Fruit fly (Drosophila melanogaster): Measurements from ENCODE around the gene Ptpa.

DNA sequence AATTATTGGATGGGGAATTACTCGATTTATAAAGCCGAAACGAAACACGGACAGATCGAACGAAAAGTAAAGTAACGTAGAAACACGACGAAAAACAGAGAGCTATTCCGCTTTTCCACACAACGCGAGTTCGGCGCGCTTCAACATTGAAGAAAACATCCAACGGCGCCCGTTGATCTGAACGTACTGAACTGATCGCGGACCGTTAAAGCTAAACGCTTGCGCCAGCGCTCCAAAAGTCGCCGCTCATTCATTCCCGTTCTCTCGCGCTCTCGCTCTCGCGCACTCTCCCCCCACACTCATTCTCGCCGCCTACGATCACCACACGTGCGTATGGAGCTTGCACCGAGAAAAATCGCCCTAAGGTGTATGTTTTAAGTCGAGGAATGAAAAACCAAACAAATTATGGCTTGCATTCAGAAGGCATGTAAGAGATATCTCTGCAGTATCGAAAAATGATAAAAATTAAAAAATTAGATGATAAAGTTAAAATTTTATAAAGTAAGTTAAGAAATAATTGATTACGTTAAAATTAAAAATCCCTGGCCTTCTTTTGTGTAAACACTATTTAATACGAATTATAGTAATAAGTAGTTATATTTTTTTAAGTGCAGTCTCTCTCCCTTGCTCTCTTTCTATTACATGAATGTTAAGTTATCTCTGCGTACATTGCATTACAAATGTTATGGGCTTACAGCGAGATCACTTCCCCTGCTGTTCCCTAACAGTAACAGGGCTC lies 22.0 kb upstream of the Ptpa start, which contains the start of gene E23:
- no peak for TF ChIP-seq CG8478 (optimal IDR thresholded peaks at IDR 0.05)
- TF ChIP-seq CTCF (optimal IDR thresholded peaks at IDR 0.05): no peak

All from S2 (cell line).